Fruit fly (Drosophila melanogaster): ENCODE measurements around the gene Lsp1beta.
A peak's percentile ranks its signal among the peaks of the same experiment; 100 is the strongest.

DNA sequence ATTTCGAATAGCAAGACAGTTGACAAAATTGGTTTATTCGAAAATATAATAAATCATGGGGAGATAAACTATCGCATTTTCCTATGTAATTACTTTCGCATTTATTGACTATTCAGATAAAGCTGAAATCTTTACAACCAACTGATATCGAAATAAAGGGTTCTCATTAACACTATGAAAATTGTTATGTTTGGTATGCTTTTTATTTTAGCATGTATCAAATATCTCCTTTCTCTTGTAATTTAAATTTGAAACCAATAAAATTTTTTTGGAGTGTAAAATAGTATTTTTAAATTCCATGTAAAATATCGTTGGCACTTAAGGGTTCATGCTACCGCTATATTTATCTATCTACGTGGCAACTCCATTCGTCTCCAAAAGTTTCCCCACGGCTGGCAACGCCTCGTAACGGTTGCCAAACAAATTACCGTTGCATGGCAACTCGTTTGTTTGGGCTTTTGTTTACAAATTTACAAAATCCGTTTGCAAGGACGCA is 43.2 kb upstream of the Lsp1beta start, which contains the start of gene CG13949:
- TF ChIP-seq CG6272 (GFP tag; IDR thresholded peaks at IDR 0.05): peak; percentile 72
- peak; percentile 79 for TF ChIP-seq slbo (GFP tag; IDR thresholded peaks at IDR 0.05)
- TF ChIP-seq ro (GFP tag; IDR thresholded peaks at IDR 0.05): no peak
- peak; percentile 53 for TF ChIP-seq CG8924 (tag; optimal IDR thresholded peaks at IDR 0.05)
- peak; percentile 32 for TF ChIP-seq scrt (GFP tag; optimal IDR thresholded peaks at IDR 0.05)
- no peak for TF ChIP-seq nom (GFP tag; optimal IDR thresholded peaks at IDR 0.05)

Data from whole organism, embryonic.